Worm (Caenorhabditis elegans): ENCODE measurements around the gene npr-3.

The npr-3 gene

ce11 chrIV:11452928-11453327 is 6.9 kb upstream of the npr-3 start:
- TF ChIP-seq nhr-28 (tag; optimal IDR thresholded peaks at IDR 0.05) (no peak), elt-3 (tag; optimal IDR thresholded peaks at IDR 0.05) (no peak), ham-2 (GFP tag; optimal IDR thresholded peaks at IDR 0.05) (no peak), sptf-1 (tag; optimal IDR thresholded peaks at IDR 0.05) (no peak), zip-8 (tag; optimal IDR thresholded peaks at IDR 0.05) (no peak), blmp-1 (tag; optimal IDR thresholded peaks at IDR 0.05) (no peak), mls-2 (tag; optimal IDR thresholded peaks at IDR 0.05) (no peak), lsy-2 (tag; optimal IDR thresholded peaks at IDR 0.05) (no peak)

ce11 chrIV:11455824-11456223 is 4.0 kb upstream of the npr-3 start:
- TF ChIP-seq lin-32 (GFP tag; optimal IDR thresholded peaks at IDR 0.05) (no peak), ham-2 (GFP tag; optimal IDR thresholded peaks at IDR 0.05) (no peak), ztf-11 (tag; optimal IDR thresholded peaks at IDR 0.05) (no peak), unc-62 (GFP tag; optimal IDR thresholded peaks at IDR 0.05) (no peak), sem-2 (GFP tag; optimal IDR thresholded peaks at IDR 0.05) (no peak), mab-5 (tag; optimal IDR thresholded peaks at IDR 0.05) (no peak), nhr-2 (tag; optimal IDR thresholded peaks at IDR 0.05) (no peak), drap-1 (GFP tag; optimal IDR thresholded peaks at IDR 0.05) (no peak), bed-3 (GFP tag; optimal IDR thresholded peaks at IDR 0.05) (no peak), sptf-1 (tag; optimal IDR thresholded peaks at IDR 0.05) (no peak), lsy-2 (tag; optimal IDR thresholded peaks at IDR 0.05) (no peak), mls-2 (tag; optimal IDR thresholded peaks at IDR 0.05) (no peak), tbx-8 (GFP tag; optimal IDR thresholded peaks at IDR 0.05) (no peak), M03D4.4 (tag; optimal IDR thresholded peaks at IDR 0.05) (no peak)

- no peak for TF ChIP-seq hlh-1 (tag; optimal IDR thresholded peaks at IDR 0.05)
- TF ChIP-seq sem-2 (GFP tag; optimal IDR thresholded peaks at IDR 0.05) = no peak
- no peak for TF ChIP-seq unc-39 (tag; optimal IDR thresholded peaks at IDR 0.05)
- TF ChIP-seq nhr-76 (tag; optimal IDR thresholded peaks at IDR 0.05) = no peak
- no peak for TF ChIP-seq snpc-4 (tag; optimal IDR thresholded peaks at IDR 0.05)
Measured at ce11 chrIV:11458700-11459263, 1.0 kb upstream of the npr-3 start.

ce11 chrIV:11461335-11461734 is 1.6 kb downstream of the npr-3 start:
- TF ChIP-seq unc-62 (GFP tag; optimal IDR thresholded peaks at IDR 0.05) = no peak
- no peak for TF ChIP-seq tbx-8 (GFP tag; optimal IDR thresholded peaks at IDR 0.05)
- no peak for TF ChIP-seq snpc-4 (tag; optimal IDR thresholded peaks at IDR 0.05)
- no peak for TF ChIP-seq elt-3 (tag; optimal IDR thresholded peaks at IDR 0.05)
- TF ChIP-seq lin-32 (GFP tag; optimal IDR thresholded peaks at IDR 0.05) = no peak
- no peak for TF ChIP-seq ztf-11 (tag; optimal IDR thresholded peaks at IDR 0.05)
- no peak for TF ChIP-seq ces-1 (GFP tag; optimal IDR thresholded peaks at IDR 0.05)
- TF ChIP-seq nhr-28 (tag; optimal IDR thresholded peaks at IDR 0.05) = no peak
- no peak for TF ChIP-seq ceh-39 (tag; optimal IDR thresholded peaks at IDR 0.05)
- no peak for TF ChIP-seq lin-13 (tag; optimal IDR thresholded peaks at IDR 0.05)
- no peak for TF ChIP-seq mab-5 (tag; optimal IDR thresholded peaks at IDR 0.05)
- TF ChIP-seq elt-1 (tag; optimal IDR thresholded peaks at IDR 0.05; ENCODE audit: borderline replicate concordance, insufficient read depth) = no peak
- TF ChIP-seq flh-1 (GFP tag; optimal IDR thresholded peaks at IDR 0.05) = no peak
- no peak for TF ChIP-seq nhr-2 (tag; optimal IDR thresholded peaks at IDR 0.05)
- TF ChIP-seq zip-8 (tag; optimal IDR thresholded peaks at IDR 0.05) = no peak
- TF ChIP-seq hlh-1 (tag; optimal IDR thresholded peaks at IDR 0.05) = no peak
- TF ChIP-seq blmp-1 (tag; optimal IDR thresholded peaks at IDR 0.05) = no peak
- TF ChIP-seq unc-39 (tag; optimal IDR thresholded peaks at IDR 0.05) = no peak

ce11 chrIV:11465125-11465524 is 5.3 kb downstream of the npr-3 start, which contains the start of gene C10C6.3:
Gene C10C6.3 (minus strand): TSS chrIV:11465225.
- TF ChIP-seq pha-4 (tag; optimal IDR thresholded peaks at IDR 0.05) = no peak
- no peak for TF ChIP-seq nhr-2 (tag; optimal IDR thresholded peaks at IDR 0.05)
- TF ChIP-seq cnd-1 (tag; optimal IDR thresholded peaks at IDR 0.05) = no peak
- no peak for TF ChIP-seq ces-1 (GFP tag; optimal IDR thresholded peaks at IDR 0.05)
- no peak for TF ChIP-seq mab-5 (tag; optimal IDR thresholded peaks at IDR 0.05)
- TF ChIP-seq sptf-1 (tag; optimal IDR thresholded peaks at IDR 0.05) = no peak
- no peak for TF ChIP-seq nhr-28 (tag; optimal IDR thresholded peaks at IDR 0.05)
- no peak for TF ChIP-seq bed-3 (GFP tag; optimal IDR thresholded peaks at IDR 0.05)
- TF ChIP-seq lin-13 (tag; optimal IDR thresholded peaks at IDR 0.05) = no peak
- no peak for TF ChIP-seq nhr-12 (tag; optimal IDR thresholded peaks at IDR 0.05)
- TF ChIP-seq ceh-43 (GFP tag; optimal IDR thresholded peaks at IDR 0.05) = no peak
